Worm (Caenorhabditis elegans): Measurements from ENCODE around the gene str-185.

DNA sequence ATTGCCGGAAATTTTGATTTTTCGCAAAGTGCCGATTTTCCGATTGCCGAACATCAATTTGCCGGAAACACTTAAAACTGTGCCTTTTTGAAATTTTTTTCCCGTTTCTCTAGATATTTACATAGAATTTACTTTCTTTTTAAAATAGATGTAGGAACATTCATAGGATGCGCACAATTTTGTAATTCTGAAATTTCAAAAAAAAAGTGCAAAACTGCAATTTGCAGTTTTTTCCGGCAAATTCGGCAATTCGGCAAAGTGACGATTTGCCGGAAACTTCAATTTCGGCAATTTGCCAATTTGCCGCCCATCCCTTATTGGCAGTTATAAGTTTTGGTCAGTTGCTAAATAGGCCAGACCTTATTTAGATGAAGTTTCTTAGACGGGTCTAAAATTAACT lies 26.9 kb upstream of the str-185 start:
- TF ChIP-seq ztf-23 (GFP tag; IDR thresholded peaks at IDR 0.05), result no peak
- TF ChIP-seq klf-2 (GFP tag; conservative IDR thresholded peaks at IDR 0.05), result no peak
- no peak for TF ChIP-seq cog-1 (tag; optimal IDR thresholded peaks at IDR 0.05)

Measured in whole organism, midembryonic.